Worm (Caenorhabditis elegans): ENCODE results near the gene maa-1.
"Not testable (repeated sequence)": the region's sequence is repeated elsewhere in the genome, so short reads cannot be mapped to it uniquely, and the experiment has no call there.

DNA sequence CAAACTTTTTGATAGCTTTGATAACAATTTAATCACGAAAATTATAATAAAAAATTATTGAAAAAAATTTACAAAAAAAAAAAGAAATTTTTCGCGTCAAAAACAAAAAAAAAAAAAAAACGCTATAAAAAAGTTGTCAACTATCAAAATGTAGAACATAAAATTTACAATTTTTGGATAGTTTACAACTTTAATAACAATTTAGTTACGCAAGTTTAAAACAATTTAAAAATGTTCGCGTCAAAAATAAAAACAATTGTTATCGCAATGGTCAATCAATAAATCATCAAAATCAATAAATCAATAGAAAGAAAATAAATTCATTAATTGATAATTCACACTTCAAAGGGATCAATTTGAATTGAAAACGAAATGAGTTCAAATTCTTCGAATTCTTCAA, 35.0 kb downstream of the maa-1 start, which contains the start of gene C24H11.1:
- TF ChIP-seq pat-9 (tag; optimal IDR thresholded peaks at IDR 0.05); ceh-45 (GFP tag; IDR thresholded peaks at IDR 0.05); nfya-1 (tag; optimal IDR thresholded peaks at IDR 0.05); elt-2 (tag; optimal IDR thresholded peaks at IDR 0.05); ama-1 (optimal IDR thresholded peaks at IDR 0.05): not testable (repeated sequence)

All from whole organism, late embryonic.